Worm (Caenorhabditis elegans) whole organism, L3 larva: ENCODE results near the gene Y55F3BR.10.

Source experiments
- eor-1 ChIP-seq, 2 experiments: fragments of 150-350 bp; optimal IDR thresholded peaks; 2 replicates each; lab custom pipeline; 2014 to 2018; ENCODE audit warnings: missing biosample characterization in 2 of 2, missing genetic modification characterization in 2 of 2
- fkh-10 ChIP-seq: sonication (generic microtip); optimal IDR thresholded peaks from 2 replicates; lab custom pipeline; 2017; ENCODE audit warnings: missing biosample characterization, missing genetic modification reagents, missing genetic modification characterization
- hmg-11 ChIP-seq: sonication (generic microtip); optimal IDR thresholded peaks from 2 replicates; lab custom pipeline; 2016; ENCODE audit warnings: missing genetic modification characterization, missing compliant biosample characterization
- lin-15B ChIP-seq: fragments of 150-350 bp; optimal IDR thresholded peaks from 2 replicates; lab custom pipeline; 2014; ENCODE audit warnings: missing biosample characterization, missing genetic modification characterization
- mdl-1 ChIP-seq: fragments of 150-350 bp; optimal IDR thresholded peaks from 2 replicates; lab custom pipeline; 2014; ENCODE audit warnings: missing biosample characterization, missing genetic modification characterization
- ztf-11 ChIP-seq: fragments of 150-350 bp; optimal IDR thresholded peaks from 2 replicates; lab custom pipeline; 2014; ENCODE audit warnings: missing biosample characterization, missing genetic modification characterization

- TF ChIP-seq eor-1 (tag; optimal IDR thresholded peaks at IDR 0.05; lab: Kevin White, UChicago) (no peak), mdl-1 (tag; lab: Kevin White, UChicago) (no peak), fkh-10 (GFP tag; lab: Kevin White, UChicago) (no peak), lin-15B (tag; lab: Kevin White, UChicago) (no peak), ztf-11 (tag; lab: Kevin White, UChicago) (no peak), hmg-11 (tag; lab: Kevin White, UChicago) (no peak)
These were observed 7.4 kb upstream of the Y55F3BR.10 start, which contains the start of gene zipt-15 for ce11 chrIV:824854-825253.
